Fruit fly (Drosophila melanogaster): ENCODE results near the gene CG42827.
A peak's percentile ranks its signal among the peaks of the same experiment; 100 is the strongest.

Gene CG42827

DNA sequence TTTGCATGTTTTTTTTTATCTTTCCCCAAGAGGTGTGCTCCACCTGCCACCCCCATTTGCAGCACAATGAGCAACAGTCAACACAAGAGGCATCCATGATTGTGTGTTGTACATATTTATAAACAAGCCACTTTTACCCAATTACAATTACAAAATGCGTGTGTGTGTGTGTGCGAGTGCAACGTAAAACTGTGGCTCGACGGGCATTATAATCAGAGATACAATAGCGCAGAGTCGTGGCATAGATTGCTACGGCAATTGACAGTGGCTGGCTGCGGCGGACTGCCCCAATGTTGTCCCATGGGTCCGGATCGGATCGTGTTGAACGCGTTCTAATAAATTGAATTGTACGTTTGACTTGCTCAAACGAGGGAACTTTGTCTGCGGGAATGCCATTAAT lies 34.4 kb upstream of the CG42827 start:
- TF ChIP-seq CTCF (optimal IDR thresholded peaks at IDR 0.05), result no peak
- no peak for TF ChIP-seq CG8478 (optimal IDR thresholded peaks at IDR 0.05)

dm6 chr3R:23340621-23341020 lies 32.1 kb upstream of the CG42827 start:
- TF ChIP-seq CTCF (optimal IDR thresholded peaks at IDR 0.05) (no peak), CG8478 (optimal IDR thresholded peaks at IDR 0.05) (no peak)

dm6 chr3R:23341769-23342352 lies 30.9 kb upstream of the CG42827 start:
- TF ChIP-seq CTCF (optimal IDR thresholded peaks at IDR 0.05) (no peak), CG8478 (optimal IDR thresholded peaks at IDR 0.05) (no peak)

DNA sequence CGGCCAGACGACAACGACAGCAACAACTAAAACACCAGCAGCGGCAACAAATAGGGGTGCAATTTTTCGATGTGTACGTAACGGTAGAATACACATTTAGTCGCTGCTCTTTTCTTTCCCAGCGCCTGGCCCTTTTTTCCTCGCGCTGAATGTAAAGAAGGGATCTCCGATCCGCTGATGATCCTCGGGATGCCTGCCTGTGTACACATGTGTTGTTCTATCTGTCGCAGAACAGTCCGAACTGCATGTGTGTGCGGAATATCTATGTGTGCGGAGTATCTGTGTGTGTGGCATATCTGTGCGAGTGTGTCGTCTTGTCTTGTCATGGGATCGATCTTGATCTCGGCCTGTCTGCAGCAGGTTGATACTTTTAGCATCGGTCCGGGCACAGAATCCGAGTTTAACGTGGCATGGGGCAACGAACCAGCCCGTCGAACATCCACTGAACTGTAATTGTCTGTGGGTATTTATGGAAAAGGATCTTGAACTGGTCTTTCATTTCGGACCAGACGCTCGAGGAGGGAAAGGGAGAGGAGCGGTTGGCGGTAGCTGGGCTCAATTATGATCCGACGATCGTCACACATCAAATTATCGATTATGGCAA lies 28.9 kb upstream of the CG42827 start:
- TF ChIP-seq CTCF (optimal IDR thresholded peaks at IDR 0.05) (no peak), CG8478 (optimal IDR thresholded peaks at IDR 0.05) (no peak)

DNA sequence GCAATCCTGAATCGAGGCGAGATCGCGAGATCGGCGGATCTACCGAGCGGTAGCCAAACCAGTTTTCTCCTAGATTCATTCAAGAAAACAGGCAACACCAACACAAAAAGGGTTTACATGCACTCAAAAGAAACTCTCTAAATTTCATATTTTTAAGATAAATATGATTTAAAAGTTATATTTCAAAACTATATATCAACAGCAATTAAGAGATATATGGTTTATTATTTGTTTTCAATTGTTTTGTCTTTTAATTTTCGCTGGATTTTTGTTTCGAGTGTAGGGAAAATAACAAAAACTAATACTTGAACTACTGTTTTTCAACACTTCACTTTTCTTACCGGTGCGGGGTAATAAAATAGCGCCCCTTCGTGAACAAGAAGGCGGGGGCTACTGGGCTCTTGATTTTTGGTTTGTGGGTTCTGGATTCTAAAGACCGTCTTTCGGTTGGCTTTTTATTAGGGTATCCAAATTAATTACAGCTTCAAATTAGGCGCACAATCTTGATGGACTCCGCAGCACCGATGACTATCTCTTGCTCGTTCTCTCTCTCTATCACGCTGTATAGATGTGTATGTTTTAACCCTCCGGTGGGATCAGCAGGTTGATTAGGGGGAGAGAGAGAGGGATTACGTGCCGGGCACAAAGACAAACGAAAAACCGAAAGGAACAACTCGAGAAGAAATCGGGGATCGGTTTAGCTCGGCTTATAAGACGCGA lies 27.5 kb upstream of the CG42827 start:
- no peak for TF ChIP-seq CTCF (optimal IDR thresholded peaks at IDR 0.05)
- TF ChIP-seq CG8478 (optimal IDR thresholded peaks at IDR 0.05), result no peak

- TF ChIP-seq CG8478 (optimal IDR thresholded peaks at IDR 0.05), result no peak
- TF ChIP-seq CTCF (optimal IDR thresholded peaks at IDR 0.05), result no peak
Measured at dm6 chr3R:23346007-23346681, 26.6 kb upstream of the CG42827 start, which contains the start of gene pnt. pnt (minus strand) TSS chr3R:23346167.

DNA sequence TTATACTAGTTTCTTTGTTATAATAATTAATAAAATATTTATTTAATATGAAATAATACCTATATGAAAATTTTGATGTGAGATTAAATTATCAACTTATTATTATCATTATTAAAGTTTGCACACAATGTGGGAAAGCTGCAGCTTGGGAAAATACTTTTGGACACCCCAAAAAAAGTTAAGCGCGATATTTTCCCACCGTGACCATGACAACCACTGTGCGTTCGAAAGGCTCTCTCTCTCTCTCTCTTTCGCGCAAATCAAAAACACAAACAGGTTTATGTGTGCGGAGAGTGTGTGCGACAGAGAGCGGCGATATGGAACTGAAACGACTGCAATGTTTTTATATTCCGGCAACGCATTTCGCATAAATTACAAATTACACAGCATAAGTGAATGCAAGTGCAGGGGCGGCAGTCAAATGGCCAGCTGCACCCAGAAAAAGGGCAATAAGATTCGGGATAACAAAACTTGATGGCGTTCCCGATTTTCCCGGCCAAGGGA lies 25.8 kb upstream of the CG42827 start:
- TF ChIP-seq CG8478 (optimal IDR thresholded peaks at IDR 0.05) (no peak), CTCF (optimal IDR thresholded peaks at IDR 0.05) (no peak)

DNA sequence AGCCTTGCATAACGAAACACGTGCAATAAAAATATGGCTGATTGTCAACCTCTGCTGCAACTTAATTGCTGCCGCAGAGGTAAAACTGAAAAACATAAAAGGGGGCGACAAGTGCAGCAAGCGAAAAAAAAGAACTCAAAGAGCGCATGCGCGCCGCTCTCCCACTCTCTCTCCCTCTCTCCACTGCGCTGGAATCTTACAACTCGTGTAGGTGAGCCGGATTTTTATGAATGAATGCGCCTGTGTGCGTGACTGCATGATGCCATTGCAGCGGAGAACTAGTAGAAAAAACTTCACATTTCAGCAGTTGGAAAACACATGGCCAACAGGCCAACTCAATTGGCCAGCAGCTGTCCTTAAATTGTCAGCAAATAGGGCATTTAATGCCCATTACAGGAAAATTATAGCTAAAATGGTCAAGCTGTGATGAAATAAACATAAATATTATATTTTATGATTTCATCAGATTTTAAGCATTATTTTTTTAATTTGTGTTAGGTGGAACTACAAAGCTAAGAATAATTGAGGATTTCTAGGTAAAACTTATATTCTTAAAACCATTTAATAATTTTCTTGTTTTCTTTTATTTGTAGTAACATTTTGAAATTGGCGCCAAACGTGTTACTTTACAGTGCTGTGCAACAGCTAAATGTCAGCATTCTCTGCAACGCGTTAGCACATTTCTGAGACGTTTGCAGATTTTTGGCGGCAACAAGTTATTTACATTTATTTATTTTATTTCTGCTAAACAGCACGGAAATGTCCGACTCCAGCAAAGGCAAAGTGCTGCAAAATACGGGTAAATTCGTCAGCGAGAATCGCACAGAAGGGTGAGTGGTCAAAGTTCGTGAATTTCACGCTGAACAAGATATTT lies 25.1 kb upstream of the CG42827 start, which contains the start of gene PolE1:
PolE1 (plus strand) TSS at position 697 of the 874 bp plus-strand sequence.
- TF ChIP-seq CTCF (optimal IDR thresholded peaks at IDR 0.05) (no peak), CG8478 (optimal IDR thresholded peaks at IDR 0.05) (no peak)

dm6 chr3R:23355829-23356738 lies 16.6 kb upstream of the CG42827 start, which contains the start of the genes ATPsynCF6 and Sec13:
ATPsynCF6 (minus strand) TSS chr3R:23356064.
Sec13 (plus strand) TSS chr3R:23356278.
- TF ChIP-seq CTCF (optimal IDR thresholded peaks at IDR 0.05) (no peak), CG8478 (optimal IDR thresholded peaks at IDR 0.05) (no peak)

DNA sequence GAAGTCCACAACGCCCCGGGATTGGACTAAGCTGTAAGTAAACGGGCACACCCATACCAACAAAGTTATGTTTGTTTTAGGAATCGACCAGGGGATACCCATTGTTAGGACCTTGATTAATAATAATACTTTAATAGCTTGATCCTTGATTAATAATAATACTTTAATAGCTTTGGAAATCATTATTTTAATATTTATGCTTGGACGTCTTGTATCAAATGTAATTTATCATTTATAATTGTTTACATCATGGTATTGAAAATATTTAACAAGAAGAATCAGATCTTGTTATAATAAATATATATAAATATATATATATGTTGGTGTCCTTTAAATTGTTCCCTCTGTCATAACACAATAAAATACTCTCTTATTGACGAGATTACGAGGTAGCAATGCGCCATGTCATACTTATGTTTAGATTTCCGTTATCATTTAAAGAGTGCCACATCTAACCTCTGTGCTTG lies 15.8 kb upstream of the CG42827 start:
- TF ChIP-seq CG8478 (optimal IDR thresholded peaks at IDR 0.05) (no peak), CTCF (optimal IDR thresholded peaks at IDR 0.05) (no peak)

DNA sequence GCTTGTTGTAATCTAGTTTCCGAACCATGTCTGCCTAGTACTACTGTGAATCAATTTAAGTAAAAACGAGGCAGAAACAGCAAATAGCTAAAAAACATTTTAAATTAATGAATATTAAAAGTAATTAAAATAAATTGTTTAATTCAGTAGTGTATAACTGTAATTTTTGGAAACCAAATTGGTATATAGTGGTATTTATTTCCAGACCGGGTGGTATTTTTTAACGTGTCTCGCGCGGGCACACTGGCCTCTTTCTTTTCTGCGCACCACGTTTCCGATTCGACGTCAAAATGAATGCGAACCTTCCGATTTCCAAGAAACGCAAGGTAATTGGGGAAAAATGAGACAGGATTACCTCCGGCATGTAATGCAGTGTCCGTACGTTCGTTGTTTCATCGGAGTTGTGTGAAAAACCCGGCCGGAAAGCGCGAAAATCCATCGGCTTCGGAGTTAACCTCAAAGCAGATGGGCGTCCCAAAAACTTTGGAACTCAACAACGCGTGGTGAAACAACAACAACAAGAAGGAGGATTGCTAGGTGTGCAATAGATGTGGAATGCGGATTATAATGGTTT lies 14.1 kb upstream of the CG42827 start, which contains the start of gene RpS3:
RpS3 (plus strand) TSS at position 248 of the 574 bp plus-strand sequence.
- TF ChIP-seq CG8478 (optimal IDR thresholded peaks at IDR 0.05) (no peak), CTCF (optimal IDR thresholded peaks at IDR 0.05) (peak in 1 of 2 experiments; percentile 26)

DNA sequence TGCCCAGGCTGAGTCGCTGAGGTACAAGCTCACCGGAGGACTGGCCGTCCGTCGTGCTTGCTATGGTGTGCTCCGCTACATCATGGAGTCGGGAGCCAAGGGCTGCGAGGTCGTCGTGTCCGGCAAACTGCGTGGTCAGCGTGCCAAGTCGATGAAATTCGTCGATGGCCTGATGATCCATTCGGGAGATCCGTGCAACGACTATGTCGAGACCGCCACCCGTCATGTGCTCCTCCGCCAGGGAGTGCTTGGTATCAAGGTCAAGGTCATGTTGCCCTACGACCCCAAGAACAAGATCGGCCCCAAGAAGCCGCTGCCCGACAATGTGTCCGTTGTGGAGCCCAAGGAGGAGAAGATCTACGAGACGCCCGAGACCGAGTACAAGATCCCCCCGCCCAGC lies 13.3 kb upstream of the CG42827 start:
- no peak for TF ChIP-seq CTCF (optimal IDR thresholded peaks at IDR 0.05)
- no peak for TF ChIP-seq CG8478 (optimal IDR thresholded peaks at IDR 0.05)

dm6 chr3R:23360356-23360755 lies 12.4 kb upstream of the CG42827 start:
- TF ChIP-seq CTCF (optimal IDR thresholded peaks at IDR 0.05), result no peak
- peak; percentile 37 for TF ChIP-seq CG8478 (optimal IDR thresholded peaks at IDR 0.05)

All from S2 (cell line).